Worm (Caenorhabditis elegans) whole organism, mixed stage, embryonic: Measurements from ENCODE around the gene C25G4.2.

Experiments
- bed-3 ChIP-seq: fragments of 200-800 bp; sonication (Bioruptor generic); optimal IDR thresholded peaks from 3 replicates; lab custom pipeline; 2018; ENCODE audit warnings: mild to moderate bottlenecking, missing genetic modification characterization, moderate library complexity, missing compliant biosample characterization
- elt-1 ChIP-seq: sonication (generic microtip); optimal IDR thresholded peaks from 2 replicates; lab custom pipeline; 2017; ENCODE audit warnings: missing genetic modification characterization, mild to moderate bottlenecking, missing compliant biosample characterization, antibody characterized with exemption, moderate library complexity, borderline replicate concordance; ENCODE audit not compliant: insufficient read depth
- nhr-28 ChIP-seq: fragments of 150-350 bp; optimal IDR thresholded peaks from 2 replicates; lab custom pipeline; 2014; ENCODE audit warnings: missing biosample characterization, missing genetic modification characterization
- nhr-76 ChIP-seq: sonication (generic microtip); optimal IDR thresholded peaks from 2 replicates; lab custom pipeline; 2017; ENCODE audit warnings: missing biosample characterization, missing genetic modification characterization
- pha-4 ChIP-seq: fragments of 150-350 bp; optimal IDR thresholded peaks from 2 replicates; lab custom pipeline; 2018; ENCODE audit warnings: missing biosample characterization, missing genetic modification reagents, missing genetic modification characterization
- snpc-4 ChIP-seq: fragments of 150-350 bp; optimal IDR thresholded peaks from 2 replicates; lab custom pipeline; 2014; ENCODE audit warnings: missing biosample characterization, missing genetic modification characterization
- unc-62 ChIP-seq: fragments of 150-350 bp; optimal IDR thresholded peaks from 2 replicates; lab custom pipeline; 2014; ENCODE audit warnings: missing biosample characterization, missing genetic modification reagents, missing genetic modification characterization

ce11 chrIV:12438359-12438758 is 5.5 kb downstream of the C25G4.2 start, which contains the start of gene clec-185:
- TF ChIP-seq pha-4 (tag; lab: Kevin White, UChicago) (no peak), bed-3 (GFP tag; lab: Kevin White, UChicago) (no peak), nhr-28 (no peak), unc-62 (GFP tag; lab: Kevin White, UChicago) (no peak), snpc-4 (tag; lab: Kevin White, UChicago) (no peak), elt-1 (no peak), nhr-76 (tag; lab: Kevin White, UChicago) (no peak)
